Fruit fly (Drosophila melanogaster) whole organism, adult: ENCODE results near the gene CG42450.
A peak's percentile ranks its signal among the peaks of the same experiment; 100 is the strongest.

Source experiments
- CG11617 ChIP-seq: fragments of 200-800 bp; sonication (Bioruptor generic); optimal IDR thresholded peaks from 2 replicates; lab custom pipeline; 2017; ENCODE audit warnings: mild to moderate bottlenecking, missing biosample characterization, missing genetic modification reagents, missing genetic modification characterization
- CG12768 ChIP-seq: fragments of 200-800 bp; sonication (Bioruptor generic); optimal IDR thresholded peaks from 2 replicates; lab custom pipeline; 2017; ENCODE audit warnings: missing biosample characterization, missing genetic modification characterization, mild to moderate bottlenecking, moderate library complexity, missing genetic modification reagents
- CG14711 ChIP-seq: fragments of 200-800 bp; sonication (Bioruptor generic); optimal IDR thresholded peaks from 2 replicates; lab custom pipeline; 2018; ENCODE audit warnings: missing biosample characterization, mild to moderate bottlenecking, missing genetic modification characterization, moderate library complexity
- CG1620 ChIP-seq: fragments of 200-800 bp; sonication (Bioruptor generic); optimal IDR thresholded peaks from 2 replicates; lab custom pipeline; 2016; ENCODE audit warnings: missing biosample characterization, missing genetic modification characterization
- CG33017 ChIP-seq: fragments of 200-800 bp; sonication (Bioruptor generic); optimal IDR thresholded peaks from 2 replicates; lab custom pipeline; 2018; ENCODE audit warnings: missing biosample characterization, mild to moderate bottlenecking, missing genetic modification characterization, moderate library complexity
- CG5204 ChIP-seq: fragments of 200-800 bp; sonication (Bioruptor generic); optimal IDR thresholded peaks from 2 replicates; lab custom pipeline; 2016; ENCODE audit warnings: missing biosample characterization, missing genetic modification characterization
- CG7045 ChIP-seq: fragments of 200-800 bp; sonication (Bioruptor generic); optimal IDR thresholded peaks from 2 replicates; lab custom pipeline; 2017; ENCODE audit warnings: missing biosample characterization, mild to moderate bottlenecking, missing genetic modification characterization
- CG7101 ChIP-seq: fragments of 200-800 bp; sonication (Bioruptor generic); optimal IDR thresholded peaks from 2 replicates; lab custom pipeline; 2018; ENCODE audit warnings: missing biosample characterization, mild to moderate bottlenecking, missing genetic modification characterization, moderate library complexity
- Clk ChIP-seq: fragments of 200-800 bp; sonication (Bioruptor generic); optimal IDR thresholded peaks from 2 replicates; lab custom pipeline; 2017; ENCODE audit warnings: missing biosample characterization, missing genetic modification characterization
- Crg-1 ChIP-seq: fragments of 200-800 bp; sonication (Bioruptor generic); optimal IDR thresholded peaks from 2 replicates; lab custom pipeline; 2016; ENCODE audit warnings: missing biosample characterization, missing genetic modification characterization
- Hr96 ChIP-seq: fragments of 200-800 bp; sonication (Bioruptor generic); optimal IDR thresholded peaks from 2 replicates; lab custom pipeline; 2016; ENCODE audit warnings: missing biosample characterization, missing genetic modification characterization
- Mnt ChIP-seq: fragments of 200-800 bp; sonication (Bioruptor generic); optimal IDR thresholded peaks from 2 replicates; lab custom pipeline; 2016; ENCODE audit warnings: missing biosample characterization, mild to moderate bottlenecking, missing genetic modification characterization
- bab1 ChIP-seq: fragments of 200-800 bp; sonication (Bioruptor generic); optimal IDR thresholded peaks from 3 replicates; lab custom pipeline; 2019; ENCODE audit warnings: missing biosample characterization, mild to moderate bottlenecking, missing genetic modification characterization, moderate library complexity
- cic ChIP-seq: fragments of 200-800 bp; sonication (Bioruptor generic); optimal IDR thresholded peaks from 2 replicates; lab custom pipeline; 2017; ENCODE audit warnings: missing biosample characterization, mild to moderate bottlenecking, missing genetic modification characterization, moderate library complexity
- cnc ChIP-seq, 2 experiments: fragments of >200 bp; optimal IDR thresholded peaks; 2 replicates each; lab custom pipeline; 2017
- kay ChIP-seq: fragments of 200-800 bp; sonication (Bioruptor generic); peaks from one replicate; lab custom pipeline; 2016; ENCODE audit warnings: missing biosample characterization, missing genetic modification characterization, borderline replicate concordance
- ovo ChIP-seq: fragments of 200-800 bp; sonication (Bioruptor generic); optimal IDR thresholded peaks from 2 replicates; lab custom pipeline; 2016; ENCODE audit warnings: missing biosample characterization, missing genetic modification characterization
- pad ChIP-seq: fragments of 200-800 bp; sonication (Bioruptor generic); optimal IDR thresholded peaks from 3 replicates; lab custom pipeline; 2017; ENCODE audit warnings: missing biosample characterization, missing genetic modification characterization, mild to moderate bottlenecking, moderate library complexity, missing genetic modification reagents
- tj ChIP-seq: fragments of 200-800 bp; sonication (Bioruptor generic); optimal IDR thresholded peaks from 3 replicates; lab custom pipeline; 2017; ENCODE audit warnings: missing biosample characterization, mild to moderate bottlenecking, missing genetic modification characterization, moderate library complexity
- toe ChIP-seq: fragments of 200-800 bp; sonication (Bioruptor generic); optimal IDR thresholded peaks from 2 replicates; lab custom pipeline; 2016; ENCODE audit warnings: missing biosample characterization, missing genetic modification characterization

The CG42450 gene

DNA sequence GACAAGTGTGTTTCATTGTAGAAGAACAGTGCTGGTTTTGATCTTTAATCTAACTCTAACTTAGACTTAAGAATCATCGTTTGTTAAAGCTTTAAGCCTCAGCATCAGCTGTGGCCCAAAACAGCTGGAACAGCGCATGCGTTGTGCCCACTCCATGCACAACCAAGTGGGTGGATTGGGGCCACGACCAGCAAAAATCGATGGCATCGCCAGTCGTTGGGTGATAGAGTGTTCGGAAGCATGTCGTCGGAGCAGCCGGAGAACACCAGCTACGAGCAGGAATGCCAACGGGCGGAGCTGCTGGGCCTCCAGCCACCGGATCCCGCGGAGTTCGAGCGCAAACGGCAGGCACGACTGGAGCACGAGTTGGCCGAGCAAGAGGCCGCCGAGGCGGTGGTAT is 47.0 kb downstream of the CG42450 start, which contains the start of gene CG32544:
Gene CG32544, plus strand, starts transcription at position 211 of the 400 bp plus-strand sequence.
- TF ChIP-seq bab1 = no peak
- no peak for TF ChIP-seq tj (GFP tag; lab: Kevin White, UChicago)
- no peak for TF ChIP-seq cnc (optimal IDR thresholded peaks at IDR 0.05; lab: Kevin White, UChicago)
- no peak for TF ChIP-seq ovo (GFP tag; lab: Kevin White, UChicago)
- TF ChIP-seq pad = no peak
- TF ChIP-seq kay (GFP tag; lab: Kevin White, UChicago) = no peak
- no peak for TF ChIP-seq CG7101 (tag; lab: Kevin White, UChicago)
- no peak for TF ChIP-seq CG33017 (tag; lab: Kevin White, UChicago)
- no peak for TF ChIP-seq cic
- TF ChIP-seq Mnt = no peak
- TF ChIP-seq CG14711 (tag; lab: Kevin White, UChicago) = no peak
- no peak for TF ChIP-seq CG5204 (GFP tag; lab: Kevin White, UChicago)
- no peak for TF ChIP-seq Hr96 (GFP tag; lab: Kevin White, UChicago)
- TF ChIP-seq Crg-1 (GFP tag; lab: Kevin White, UChicago) = no peak
- TF ChIP-seq Clk (GFP tag; lab: Kevin White, UChicago) = no peak
- no peak for TF ChIP-seq toe (GFP tag; lab: Kevin White, UChicago)
- TF ChIP-seq CG7045 (GFP tag; lab: Kevin White, UChicago) = no peak
- no peak for TF ChIP-seq CG12768 (GFP tag; lab: Kevin White, UChicago)
- no peak for TF ChIP-seq CG11617 (GFP tag; lab: Kevin White, UChicago)
- no peak for TF ChIP-seq CG1620 (GFP tag; lab: Kevin White, UChicago)

dm6 chrX:18863748-18864482 is 50.8 kb downstream of the CG42450 start, which contains the start of the genes CG7326 and Dora:
CG7326 (minus strand) TSS chrX:18863776.
Dora (plus strand) TSS chrX:18863950.
- TF ChIP-seq Crg-1 (GFP tag; lab: Kevin White, UChicago) (no peak), tj (GFP tag; lab: Kevin White, UChicago) (peak; percentile 72), bab1 (peak; percentile 82), ovo (GFP tag; lab: Kevin White, UChicago) (peak; percentile 12), CG33017 (tag; lab: Kevin White, UChicago) (no peak), CG1620 (GFP tag; lab: Kevin White, UChicago) (no peak), CG14711 (tag; lab: Kevin White, UChicago) (no peak), CG5204 (GFP tag; lab: Kevin White, UChicago) (no peak), CG11617 (GFP tag; lab: Kevin White, UChicago) (no peak), toe (GFP tag; lab: Kevin White, UChicago) (no peak), Mnt (peak; percentile 19), CG12768 (GFP tag; lab: Kevin White, UChicago) (no peak), CG7045 (GFP tag; lab: Kevin White, UChicago) (no peak), pad (no peak), cic (no peak), Clk (GFP tag; lab: Kevin White, UChicago) (no peak), CG7101 (tag; lab: Kevin White, UChicago) (no peak), cnc (optimal IDR thresholded peaks at IDR 0.05; lab: Kevin White, UChicago) (no peak), kay (GFP tag; lab: Kevin White, UChicago) (no peak), Hr96 (GFP tag; lab: Kevin White, UChicago) (no peak)

DNA sequence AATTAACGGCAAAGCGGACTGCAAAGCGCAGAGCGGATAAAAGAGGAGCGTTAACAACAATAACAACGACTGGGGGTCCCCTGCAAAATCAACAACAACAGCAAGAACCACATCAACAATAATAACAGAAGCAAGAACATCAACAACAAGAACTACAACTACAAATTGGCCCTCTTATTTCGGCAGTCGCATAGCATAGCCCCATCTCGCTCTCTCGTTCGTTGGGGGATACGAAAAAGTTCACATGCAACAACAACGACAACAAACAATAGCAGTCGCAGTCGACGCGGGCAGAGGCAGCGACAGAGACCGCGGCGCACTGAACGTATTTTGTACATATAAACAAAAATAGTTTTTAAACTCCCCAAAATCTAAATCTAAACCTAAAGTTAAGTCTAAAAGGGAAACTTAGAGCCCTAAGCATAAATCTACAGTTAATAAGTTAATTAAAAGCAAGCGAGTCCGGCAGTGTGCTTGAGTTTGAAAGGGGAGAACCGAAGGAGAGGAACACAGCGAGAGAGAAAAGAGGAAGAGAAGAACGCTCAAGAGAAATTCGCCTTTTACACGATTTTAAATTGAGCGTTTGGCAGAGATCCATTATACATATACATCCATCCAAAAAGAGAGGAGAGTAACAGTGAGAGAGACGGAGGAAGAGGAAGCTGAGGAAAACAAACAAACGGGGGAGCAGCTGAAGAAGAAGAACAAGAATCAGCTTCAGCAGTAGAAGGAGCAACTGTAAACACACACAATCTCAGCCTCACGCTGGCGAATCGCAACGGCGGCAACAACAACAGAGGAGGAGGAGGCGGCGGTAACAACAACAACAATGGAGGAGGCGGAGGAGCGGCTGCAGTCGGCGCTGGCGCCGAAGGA is 51.6 kb downstream of the CG42450 start:
- TF ChIP-seq tj (GFP tag; lab: Kevin White, UChicago) (no peak), Mnt (no peak), pad (peak; percentile 91), CG14711 (tag; lab: Kevin White, UChicago) (no peak), cic (no peak), Clk (GFP tag; lab: Kevin White, UChicago) (no peak), toe (GFP tag; lab: Kevin White, UChicago) (no peak)

dm6 chrX:18866289-18866832 is 53.3 kb downstream of the CG42450 start:
- TF ChIP-seq tj (GFP tag; lab: Kevin White, UChicago) (no peak), kay (GFP tag; lab: Kevin White, UChicago) (no peak), CG7045 (GFP tag; lab: Kevin White, UChicago) (no peak), CG7101 (tag; lab: Kevin White, UChicago) (no peak), cnc (optimal IDR thresholded peaks at IDR 0.05; lab: Kevin White, UChicago) (no peak), Crg-1 (GFP tag; lab: Kevin White, UChicago) (no peak), CG14711 (tag; lab: Kevin White, UChicago) (no peak), toe (GFP tag; lab: Kevin White, UChicago) (no peak), Hr96 (GFP tag; lab: Kevin White, UChicago) (no peak), CG33017 (tag; lab: Kevin White, UChicago) (no peak), CG1620 (GFP tag; lab: Kevin White, UChicago) (no peak), bab1 (no peak), CG11617 (GFP tag; lab: Kevin White, UChicago) (no peak), ovo (GFP tag; lab: Kevin White, UChicago) (no peak), CG12768 (GFP tag; lab: Kevin White, UChicago) (no peak)

DNA sequence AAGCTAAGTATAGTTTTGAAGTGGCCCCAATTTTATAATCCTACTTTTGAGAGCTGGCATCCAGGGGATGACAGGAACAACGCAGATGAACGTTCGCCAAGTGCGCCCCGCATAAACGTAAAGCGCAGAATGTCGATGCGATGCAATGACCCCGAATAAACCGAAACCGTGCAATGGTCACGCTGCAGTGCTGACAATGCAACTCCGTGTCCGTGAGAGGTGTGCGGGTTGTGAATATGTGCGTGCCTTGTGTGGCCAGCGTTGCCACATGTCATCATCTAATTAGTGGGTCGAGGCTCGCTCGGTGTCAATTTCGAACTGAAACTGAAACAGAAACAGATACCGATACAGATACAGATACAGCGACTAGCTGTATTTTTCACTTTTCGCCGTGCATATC is 55.0 kb downstream of the CG42450 start:
- TF ChIP-seq Hr96 (GFP tag; lab: Kevin White, UChicago) = no peak
- peak; percentile 83 for TF ChIP-seq tj (GFP tag; lab: Kevin White, UChicago)
